Worm (Caenorhabditis elegans) whole organism, L1 larva: ENCODE measurements around the gene clec-7.

ENCODE experiments used
- C16A3.4 ChIP-seq: fragments of 150-350 bp; optimal IDR thresholded peaks from 2 replicates; lab custom pipeline; 2014; ENCODE audit warnings: missing biosample characterization, missing genetic modification characterization
- F16B12.6 ChIP-seq: fragments of 150-350 bp; optimal IDR thresholded peaks from 2 replicates; lab custom pipeline; 2014; ENCODE audit warnings: missing biosample characterization, missing genetic modification characterization
- ceh-63 ChIP-seq: fragments of 200-800 bp; sonication (Bioruptor generic); optimal IDR thresholded peaks from 2 replicates; lab custom pipeline; 2018; ENCODE audit warnings: mild to moderate bottlenecking, missing genetic modification characterization, missing compliant biosample characterization
- ceh-8 ChIP-seq: fragments of 200-800 bp; sonication (Bioruptor generic); optimal IDR thresholded peaks from 2 replicates; lab custom pipeline; 2018; ENCODE audit warnings: mild to moderate bottlenecking, missing genetic modification characterization, moderate library complexity, missing compliant biosample characterization
- efl-1 ChIP-seq, 4 experiments: fragments of 150-350 bp; optimal IDR thresholded peaks in 3 of 4; peaks in 1 of 4; 1 replicate in 1 of 4; 2 replicates in 3 of 4; lab custom pipeline; 2014; ENCODE audit warnings: missing biosample characterization in 2 of 4, missing genetic modification characterization in 2 of 4, missing genetic modification reagents in 2 of 4
- elt-2 ChIP-seq: sonication (generic microtip); optimal IDR thresholded peaks from 2 replicates; lab custom pipeline; 2016; ENCODE audit warnings: missing genetic modification characterization, mild to moderate bottlenecking, inconsistent platforms, missing compliant biosample characterization, missing genetic modification reagents
- fkh-8 ChIP-seq: sonication (generic microtip); optimal IDR thresholded peaks from 2 replicates; lab custom pipeline; 2016; ENCODE audit warnings: mild to moderate bottlenecking, missing genetic modification characterization, missing compliant biosample characterization
- isw-1 ChIP-seq: fragments of 200-800 bp; sonication (Bioruptor generic); IDR thresholded peaks from 2 replicates; pipeline ENCODE4 v1.3.6; 2022; ENCODE audit warnings: missing genetic modification characterization, missing compliant biosample characterization
- jun-1 ChIP-seq: fragments of 150-350 bp; optimal IDR thresholded peaks from 2 replicates; lab custom pipeline; 2014; ENCODE audit warnings: missing biosample characterization, missing genetic modification reagents, missing genetic modification characterization
- lin-15B ChIP-seq: fragments of 150-350 bp; sonication (generic microtip); optimal IDR thresholded peaks from 3 replicates; lab custom pipeline; 2014; ENCODE audit warnings: missing biosample characterization, missing genetic modification characterization
- nhr-19 ChIP-seq: fragments of 200-800 bp; sonication (Bioruptor generic); conservative IDR thresholded peaks from 2 replicates; pipeline ENCODE4 v1.3.6; 2022; ENCODE audit warnings: missing genetic modification characterization, missing compliant biosample characterization
- nhr-237 ChIP-seq: fragments of 150-350 bp; optimal IDR thresholded peaks from 2 replicates; lab custom pipeline; 2014; ENCODE audit warnings: missing biosample characterization, missing genetic modification characterization
- nhr-71 ChIP-seq: sonication (generic microtip); optimal IDR thresholded peaks from 2 replicates; lab custom pipeline; 2016; ENCODE audit warnings: mild to moderate bottlenecking, missing genetic modification characterization, moderate library complexity, missing compliant biosample characterization
- nhr-84 ChIP-seq: sonication (generic microtip); optimal IDR thresholded peaks from 2 replicates; lab custom pipeline; 2017; ENCODE audit warnings: missing biosample characterization, missing genetic modification characterization
- nhr-90 ChIP-seq: sonication (generic microtip); optimal IDR thresholded peaks from 2 replicates; lab custom pipeline; 2016; ENCODE audit warnings: mild to moderate bottlenecking, missing genetic modification characterization, missing compliant biosample characterization; ENCODE audit not compliant: poor library complexity
- pax-3 ChIP-seq: fragments of 200-800 bp; sonication (Bioruptor generic); optimal IDR thresholded peaks from 2 replicates; lab custom pipeline; 2018; ENCODE audit warnings: mild to moderate bottlenecking, missing genetic modification characterization, moderate library complexity, missing compliant biosample characterization
- pqm-1 ChIP-seq: sonication (generic microtip); optimal IDR thresholded peaks from 3 replicates; lab custom pipeline; 2017; ENCODE audit warnings: missing biosample characterization, missing genetic modification characterization
- rnt-1 ChIP-seq: sonication (generic microtip); optimal IDR thresholded peaks from 2 replicates; lab custom pipeline; 2016; ENCODE audit warnings: mild to moderate bottlenecking, missing genetic modification characterization, moderate library complexity, missing compliant biosample characterization
- skn-1 ChIP-seq: fragments of 150-350 bp; optimal IDR thresholded peaks from 2 replicates; lab custom pipeline; 2014; ENCODE audit warnings: missing biosample characterization, missing genetic modification characterization
- sox-4 ChIP-seq: sonication (generic microtip); optimal IDR thresholded peaks from 2 replicates; lab custom pipeline; 2016; ENCODE audit warnings: missing genetic modification characterization, missing compliant biosample characterization
- sptf-1 ChIP-seq: fragments of 150-350 bp; optimal IDR thresholded peaks from 2 replicates; lab custom pipeline; 2014; ENCODE audit warnings: missing biosample characterization, missing genetic modification characterization
- swsn-7 ChIP-seq: sonication (generic microtip); optimal IDR thresholded peaks from 2 replicates; lab custom pipeline; 2016; ENCODE audit warnings: missing genetic modification characterization, missing compliant biosample characterization
- tlp-1 ChIP-seq: fragments of 150-350 bp; optimal IDR thresholded peaks from 2 replicates; lab custom pipeline; 2014; ENCODE audit warnings: missing biosample characterization, missing genetic modification characterization
- unc-30 ChIP-seq: sonication (generic microtip); optimal IDR thresholded peaks from 2 replicates; lab custom pipeline; 2017; ENCODE audit warnings: missing biosample characterization, missing genetic modification characterization
- unc-62 ChIP-seq: fragments of 150-350 bp; optimal IDR thresholded peaks from 2 replicates; lab custom pipeline; 2014; ENCODE audit warnings: missing biosample characterization, missing genetic modification reagents, missing genetic modification characterization
- unc-86 ChIP-seq: sonication (generic microtip); optimal IDR thresholded peaks from 2 replicates; lab custom pipeline; 2016; ENCODE audit warnings: missing genetic modification characterization, missing compliant biosample characterization
- ztf-4 ChIP-seq: fragments of 150-350 bp; optimal IDR thresholded peaks from 2 replicates; lab custom pipeline; 2014; ENCODE audit warnings: missing biosample characterization, missing genetic modification characterization

Gene clec-7

DNA sequence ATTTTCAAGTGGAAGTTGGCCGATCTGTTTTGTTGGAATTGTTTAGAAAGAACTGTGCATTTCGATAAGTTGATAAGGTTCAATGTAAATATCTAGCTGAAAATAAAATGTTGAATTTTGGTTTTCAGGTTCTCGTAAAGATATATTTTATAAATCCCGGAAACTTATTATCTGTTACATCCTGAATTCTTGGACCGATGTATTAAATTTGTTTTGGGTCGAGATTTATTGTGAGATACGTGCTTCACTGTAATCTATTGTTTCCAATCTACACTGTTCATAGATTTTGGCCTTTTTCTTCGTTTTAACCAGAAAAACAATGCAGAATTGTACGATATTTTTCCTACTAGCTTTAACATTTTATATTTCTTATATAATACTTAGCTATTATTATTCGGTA, 28.9 kb downstream of the clec-7 start, which contains the start of gene C03G6.6:
Gene C03G6.6, plus strand, starts transcription at position 301 of the 400 bp plus-strand sequence.
- no peak for TF ChIP-seq swsn-7 (tag; lab: Kevin White, UChicago)
- no peak for TF ChIP-seq tlp-1 (tag; lab: Kevin White, UChicago)
- TF ChIP-seq ztf-4 (tag; lab: Kevin White, UChicago): no peak
- TF ChIP-seq nhr-90: no peak
- TF ChIP-seq pqm-1: no peak
- TF ChIP-seq pax-3 (tag; lab: Kevin White, UChicago): no peak
- no peak for TF ChIP-seq sox-4 (tag; lab: Kevin White, UChicago)
- TF ChIP-seq rnt-1: no peak
- no peak for TF ChIP-seq C16A3.4 (tag; lab: Kevin White, UChicago)
- TF ChIP-seq ceh-8: no peak
- TF ChIP-seq nhr-84 (tag; lab: Kevin White, UChicago): no peak
- no peak for TF ChIP-seq jun-1 (tag; lab: Kevin White, UChicago)
- TF ChIP-seq nhr-71 (tag; lab: Kevin White, UChicago): no peak
- no peak for TF ChIP-seq sptf-1 (tag; lab: Kevin White, UChicago)
- no peak for TF ChIP-seq unc-62 (GFP tag; lab: Kevin White, UChicago)
- no peak for TF ChIP-seq unc-30 (tag; lab: Kevin White, UChicago)
- TF ChIP-seq ceh-63: no peak
- TF ChIP-seq lin-15B (tag; lab: Kevin White, UChicago): no peak

DNA sequence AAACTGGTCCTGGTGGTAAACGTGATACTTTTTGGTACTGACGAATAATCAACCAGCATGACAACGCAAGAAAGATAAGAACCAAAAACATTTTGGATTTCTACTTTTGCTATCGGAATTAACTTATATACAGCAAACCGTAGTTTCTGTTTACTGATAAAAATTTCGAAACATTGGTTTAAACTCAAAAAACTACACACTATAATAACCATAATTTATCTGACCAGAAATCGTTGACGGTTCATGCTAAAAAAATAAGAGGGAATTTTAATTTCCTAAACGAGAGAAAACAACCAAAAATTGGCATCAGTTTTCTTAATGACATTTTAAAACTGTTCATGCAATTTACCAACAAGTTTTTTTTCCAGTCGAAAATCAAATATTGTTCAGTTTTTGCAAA, 33.5 kb downstream of the clec-7 start, which contains the start of gene cyp-35A1:
Gene cyp-35A1, minus strand, starts transcription at position 101 of the 400 bp plus-strand sequence.
- TF ChIP-seq efl-1 (optimal IDR thresholded peaks at IDR 0.05; lab: Kevin White, UChicago) (no peak), efl-1 (GFP tag; optimal IDR thresholded peaks at IDR 0.05 in 1 of 2; lab: Kevin White, UChicago) (peak in 1 of 2 experiments; percentile 37), nhr-237 (tag; lab: Kevin White, UChicago) (no peak)

DNA sequence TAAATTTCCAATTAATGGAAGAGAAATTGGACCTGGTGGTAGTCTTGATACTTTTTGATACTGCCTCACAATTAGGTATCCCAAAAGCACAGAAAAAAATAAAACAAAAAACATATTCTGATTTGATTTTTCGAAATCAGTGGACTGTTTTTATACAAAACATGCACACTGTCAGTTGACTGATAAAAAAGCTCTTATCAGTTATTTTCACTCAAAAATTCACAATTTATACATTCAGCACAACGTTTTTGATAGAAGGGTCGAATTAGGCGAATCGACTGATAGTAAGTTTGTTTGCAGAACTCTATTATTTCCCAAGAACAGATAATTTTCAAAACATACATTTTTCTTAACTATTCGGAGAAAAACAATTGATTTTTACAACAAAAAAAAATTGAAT, 35.9 kb downstream of the clec-7 start, which contains the start of gene cyp-35A2:
Gene cyp-35A2, minus strand, starts transcription at position 124 of the 400 bp plus-strand sequence.
- TF ChIP-seq lin-15B (tag; lab: Kevin White, UChicago) (no peak), elt-2 (tag; lab: Kevin White, UChicago) (peak; percentile 90)

DNA sequence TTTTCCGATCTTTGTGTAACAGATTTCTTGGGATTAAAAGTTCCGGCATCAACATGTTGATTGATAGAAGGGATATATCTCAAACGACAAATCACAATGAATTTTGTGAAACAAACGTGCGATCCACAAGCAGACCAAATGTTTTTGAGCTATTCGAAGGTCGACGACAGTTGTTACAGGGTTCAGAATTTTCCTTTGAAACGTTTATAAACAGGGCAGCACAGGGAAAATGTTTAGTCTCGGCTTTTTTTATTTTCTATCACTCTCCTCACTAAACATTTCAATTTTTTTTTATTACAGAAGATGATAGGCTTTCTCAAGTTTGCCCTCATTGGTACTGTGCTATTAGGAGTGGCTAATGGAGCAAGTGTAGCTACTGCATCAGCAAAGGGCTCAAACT, 36.8 kb downstream of the clec-7 start, which contains the start of gene exc-13:
Gene exc-13, plus strand, starts transcription at position 301 of the 400 bp plus-strand sequence.
- TF ChIP-seq nhr-19 (GFP tag; lab: Robert Waterston, UW) (no peak), lin-15B (tag; lab: Kevin White, UChicago) (no peak), nhr-71 (tag; lab: Kevin White, UChicago) (peak; percentile 5), jun-1 (tag; lab: Kevin White, UChicago) (no peak), unc-86 (tag; lab: Kevin White, UChicago) (no peak), ceh-8 (no peak), skn-1 (no peak), isw-1 (GFP tag; lab: Robert Waterston, UW) (no peak)

DNA sequence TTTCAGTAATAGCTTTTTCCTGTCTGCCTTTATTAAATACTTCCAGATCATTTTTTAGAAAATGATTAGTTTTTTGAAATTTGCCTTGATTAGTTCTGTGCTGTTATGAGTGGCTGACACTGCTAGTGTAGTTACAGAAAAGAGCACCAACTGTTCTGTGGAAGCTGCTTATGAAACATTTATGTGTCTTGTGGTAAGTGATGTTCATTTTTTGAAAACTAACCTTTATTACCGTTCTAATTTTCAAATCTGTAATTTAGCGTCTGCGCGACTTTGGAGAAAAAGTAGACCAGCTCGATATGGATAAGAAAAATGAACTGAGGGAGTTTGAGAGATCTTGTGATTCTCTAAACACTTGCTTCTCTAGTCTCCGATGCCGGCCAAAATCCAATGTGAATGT, 41.4 kb downstream of the clec-7 start, which contains the start of gene srj-14:
Gene srj-14, plus strand, starts transcription at position 131 of the 400 bp plus-strand sequence.
- TF ChIP-seq F16B12.6 (tag; lab: Kevin White, UChicago) (no peak), efl-1 (optimal IDR thresholded peaks at IDR 0.05; lab: Kevin White, UChicago) (no peak), efl-1 (GFP tag; optimal IDR thresholded peaks at IDR 0.05 in 1 of 2; lab: Kevin White, UChicago) (peak in 1 of 2 experiments; percentile 77)

DNA sequence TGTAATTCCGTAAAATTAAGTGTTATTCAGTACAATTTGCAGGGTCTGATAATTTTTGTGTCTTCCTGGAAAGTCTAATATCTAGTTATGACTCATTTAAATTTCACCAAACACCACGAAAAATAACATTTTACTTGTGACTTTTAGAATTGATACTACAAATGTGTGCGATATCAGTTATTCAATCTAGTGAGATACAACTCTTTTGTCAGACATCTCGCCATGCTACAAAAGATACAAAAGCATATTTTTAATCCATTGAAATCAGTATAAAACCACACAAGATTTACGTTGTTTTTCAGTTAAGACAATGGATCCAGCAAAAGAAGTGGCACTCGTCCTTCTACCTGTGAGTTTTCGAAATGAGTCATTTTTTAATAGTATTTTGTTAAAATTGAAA, 45.9 kb downstream of the clec-7 start, which contains the start of gene srx-56:
Gene srx-56, plus strand, starts transcription at position 301 of the 400 bp plus-strand sequence.
- TF ChIP-seq F16B12.6 (tag; lab: Kevin White, UChicago): no peak
- peak; percentile 50 for TF ChIP-seq fkh-8

DNA sequence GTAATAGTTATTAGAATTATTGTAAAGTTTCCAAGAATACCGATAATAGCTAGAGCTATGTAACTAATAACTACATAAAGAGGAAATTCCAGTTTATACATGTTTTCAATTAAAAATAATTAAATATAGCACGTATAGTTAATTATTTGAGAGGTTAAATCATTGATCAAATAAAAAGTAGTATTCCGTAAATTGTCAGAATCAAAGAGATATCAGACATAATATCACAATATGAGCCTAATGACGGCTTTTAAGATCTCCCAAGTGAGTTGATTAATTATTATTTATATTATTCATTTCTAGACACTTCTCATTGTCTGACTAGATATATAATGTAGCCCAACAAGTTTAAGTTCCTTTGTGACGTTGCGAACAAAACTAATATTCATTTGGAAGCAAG, 51.2 kb downstream of the clec-7 start, which contains the start of gene srsx-24:
Gene srsx-24, minus strand, starts transcription at position 101 of the 400 bp plus-strand sequence.
- TF ChIP-seq ceh-8 (peak; percentile 40), swsn-7 (tag; lab: Kevin White, UChicago) (no peak)
